Fruit fly (Drosophila melanogaster): Measurements from ENCODE around the gene CG12213.
A peak's percentile ranks its signal among the peaks of the same experiment; 100 is the strongest.

CG12213 gene

dm6 chr3R:11967262-11968029 lies at the start of gene CG12213, which contains the start of gene GC1:
Gene CG12213 (minus strand): TSS chr3R:11967691.
Gene GC1 (plus strand): TSS chr3R:11967708.
- TF ChIP-seq CG8478 (optimal IDR thresholded peaks at IDR 0.05), result no peak
- TF ChIP-seq CTCF (optimal IDR thresholded peaks at IDR 0.05), result peak in 1 of 2 experiments; percentile 16

- TF ChIP-seq CTCF (optimal IDR thresholded peaks at IDR 0.05) (no peak), CG8478 (optimal IDR thresholded peaks at IDR 0.05) (no peak)
Measured at dm6 chr3R:12016828-12017280, 49.4 kb upstream of the CG12213 start, which contains the start of the genes DCAF12 and Spt3. Gene DCAF12 (minus strand): TSS chr3R:12017031. Gene Spt3 (plus strand): TSS chr3R:12017156.

dm6 chr3R:12010202-12010824 lies 42.8 kb upstream of the CG12213 start, which contains the start of the genes KLHL18 and GCC185:
Gene KLHL18 (minus strand): TSS chr3R:12010434.
Gene GCC185 (plus strand): TSS chr3R:12010772.
- TF ChIP-seq CTCF (optimal IDR thresholded peaks at IDR 0.05) (no peak), CG8478 (optimal IDR thresholded peaks at IDR 0.05) (no peak)

- TF ChIP-seq CG8478 (optimal IDR thresholded peaks at IDR 0.05) (no peak), CTCF (optimal IDR thresholded peaks at IDR 0.05) (no peak)
Measured at dm6 chr3R:12006417-12006816, 38.9 kb upstream of the CG12213 start.

dm6 chr3R:12005417-12005816 lies 37.9 kb upstream of the CG12213 start, which contains the start of gene Tk:
Gene Tk (minus strand): TSS chr3R:12005473.
- no peak for TF ChIP-seq CG8478 (optimal IDR thresholded peaks at IDR 0.05)
- TF ChIP-seq CTCF (optimal IDR thresholded peaks at IDR 0.05), result no peak

- TF ChIP-seq CG8478 (optimal IDR thresholded peaks at IDR 0.05), result no peak
- TF ChIP-seq CTCF (optimal IDR thresholded peaks at IDR 0.05), result no peak
Measured at dm6 chr3R:11999074-11999473, 31.6 kb upstream of the CG12213 start, which contains the start of gene Ect3. Gene Ect3 (plus strand): TSS chr3R:11999278.

- TF ChIP-seq CG8478 (optimal IDR thresholded peaks at IDR 0.05) (no peak), CTCF (optimal IDR thresholded peaks at IDR 0.05) (no peak)
Measured at dm6 chr3R:11998130-11998529, 30.6 kb upstream of the CG12213 start.

dm6 chr3R:11992934-11993670 lies 25.6 kb upstream of the CG12213 start, which contains the start of gene mfas:
Gene mfas (minus strand): TSS chr3R:11993315.
- no peak for TF ChIP-seq CTCF (optimal IDR thresholded peaks at IDR 0.05)
- TF ChIP-seq CG8478 (optimal IDR thresholded peaks at IDR 0.05), result no peak

dm6 chr3R:11991538-11992164 lies 24.2 kb upstream of the CG12213 start:
- no peak for TF ChIP-seq CTCF (optimal IDR thresholded peaks at IDR 0.05)
- no peak for TF ChIP-seq CG8478 (optimal IDR thresholded peaks at IDR 0.05)

dm6 chr3R:11989996-11990395 lies 22.5 kb upstream of the CG12213 start:
- TF ChIP-seq CTCF (optimal IDR thresholded peaks at IDR 0.05), result no peak
- TF ChIP-seq CG8478 (optimal IDR thresholded peaks at IDR 0.05), result no peak

dm6 chr3R:11989206-11989605 lies 21.7 kb upstream of the CG12213 start:
- no peak for TF ChIP-seq CTCF (optimal IDR thresholded peaks at IDR 0.05)
- no peak for TF ChIP-seq CG8478 (optimal IDR thresholded peaks at IDR 0.05)

- no peak for TF ChIP-seq CG8478 (optimal IDR thresholded peaks at IDR 0.05)
- no peak for TF ChIP-seq CTCF (optimal IDR thresholded peaks at IDR 0.05)
Measured at dm6 chr3R:11984862-11985261, 17.4 kb upstream of the CG12213 start.

dm6 chr3R:11984441-11984840 lies 16.9 kb upstream of the CG12213 start, which contains the start of gene CG3397:
Gene CG3397 (minus strand): TSS chr3R:11984541.
- no peak for TF ChIP-seq CTCF (optimal IDR thresholded peaks at IDR 0.05)
- TF ChIP-seq CG8478 (optimal IDR thresholded peaks at IDR 0.05), result no peak

dm6 chr3R:11982547-11982946 lies 15.1 kb upstream of the CG12213 start:
- TF ChIP-seq CTCF (optimal IDR thresholded peaks at IDR 0.05) (no peak), CG8478 (optimal IDR thresholded peaks at IDR 0.05) (no peak)

All from S2 (cell line).